Fruit fly (Drosophila melanogaster) whole organism, prepupa: ENCODE data around the gene CG5382.

Source experiments
- Blimp-1 ChIP-seq: fragments of 200-800 bp; sonication (Bioruptor generic); optimal IDR thresholded peaks from 3 replicates; lab custom pipeline; 2017; ENCODE audit warnings: missing biosample characterization, missing genetic modification characterization, mild to moderate bottlenecking, moderate library complexity, missing genetic modification reagents
- CG10669 ChIP-seq: fragments of 200-800 bp; sonication (Bioruptor generic); optimal IDR thresholded peaks from 3 replicates; lab custom pipeline; 2018; ENCODE audit warnings: missing biosample characterization, mild to moderate bottlenecking, missing genetic modification characterization, moderate library complexity
- CG11294 ChIP-seq: fragments of 200-800 bp; sonication (Bioruptor generic); IDR thresholded peaks from 2 replicates; pipeline ENCODE4 v1.3.6; 2022; ENCODE audit warnings: missing biosample characterization, missing genetic modification characterization
- CG11762 ChIP-seq: fragments of 200-800 bp; sonication (Bioruptor generic); optimal IDR thresholded peaks from 3 replicates; lab custom pipeline; 2016; ENCODE audit warnings: missing biosample characterization, missing genetic modification characterization; ENCODE audit not compliant: insufficient read depth
- CG11902 ChIP-seq: fragments of 200-800 bp; sonication (Bioruptor generic); optimal IDR thresholded peaks from 3 replicates; lab custom pipeline; 2016; ENCODE audit warnings: missing biosample characterization, missing genetic modification characterization
- CG15336 ChIP-seq: fragments of 200-800 bp; sonication (Bioruptor generic); IDR thresholded peaks from 2 replicates; pipeline ENCODE4 v1.3.6; 2022; ENCODE audit warnings: missing biosample characterization, missing genetic modification characterization
- CG1621 ChIP-seq: fragments of 200-800 bp; sonication (Bioruptor generic); optimal IDR thresholded peaks from 3 replicates; lab custom pipeline; 2018; ENCODE audit warnings: missing biosample characterization, mild to moderate bottlenecking, missing genetic modification characterization
- CG16779 ChIP-seq: fragments of 200-800 bp; sonication (Bioruptor generic); optimal IDR thresholded peaks from 3 replicates; lab custom pipeline; 2017; ENCODE audit warnings: missing biosample characterization, mild to moderate bottlenecking, missing genetic modification characterization
- CG3032 ChIP-seq: fragments of 200-800 bp; optimal IDR thresholded peaks from 2 replicates; lab custom pipeline; 2019; ENCODE audit warnings: missing biosample characterization, mild to moderate bottlenecking, missing genetic modification characterization, moderate library complexity
- CG31627 ChIP-seq: fragments of 200-800 bp; sonication (Bioruptor generic); optimal IDR thresholded peaks from 3 replicates; lab custom pipeline; 2016; ENCODE audit warnings: missing biosample characterization, missing genetic modification characterization
- CG32006 ChIP-seq: fragments of 200-800 bp; sonication (Bioruptor generic); optimal IDR thresholded peaks from 3 replicates; lab custom pipeline; 2017; ENCODE audit warnings: missing biosample characterization, mild to moderate bottlenecking, missing genetic modification characterization
- CG34406 ChIP-seq: fragments of 200-800 bp; sonication (Bioruptor generic); optimal IDR thresholded peaks from 3 replicates; lab custom pipeline; 2016; ENCODE audit warnings: missing biosample characterization, missing genetic modification characterization
- CG3919 ChIP-seq: fragments of 200-800 bp; sonication (Bioruptor generic); optimal IDR thresholded peaks from 3 replicates; lab custom pipeline; 2016; ENCODE audit warnings: missing biosample characterization, missing genetic modification characterization
- CG4318 ChIP-seq: fragments of 200-800 bp; sonication (Bioruptor generic); optimal IDR thresholded peaks from 3 replicates; lab custom pipeline; 2017; ENCODE audit warnings: missing biosample characterization, mild to moderate bottlenecking, missing genetic modification characterization
- CG6163 ChIP-seq: fragments of 200-800 bp; sonication (Bioruptor generic); IDR thresholded peaks from 3 replicates; pipeline ENCODE4 v1.3.6; 2022; ENCODE audit warnings: missing biosample characterization, missing genetic modification characterization
- CG6276 ChIP-seq: fragments of 200-800 bp; sonication (Bioruptor generic); optimal IDR thresholded peaks from 2 replicates; lab custom pipeline; 2017; ENCODE audit warnings: missing biosample characterization, mild to moderate bottlenecking, missing genetic modification characterization
- CG6792 ChIP-seq: fragments of 200-800 bp; sonication (Bioruptor generic); optimal IDR thresholded peaks from 3 replicates; lab custom pipeline; 2016; ENCODE audit warnings: missing biosample characterization, missing genetic modification characterization
- CG6854 ChIP-seq: fragments of 200-800 bp; sonication (Bioruptor generic); optimal IDR thresholded peaks from 2 replicates; lab custom pipeline; 2017; ENCODE audit warnings: missing biosample characterization, mild to moderate bottlenecking, missing genetic modification characterization
- CG7368 ChIP-seq: fragments of 200-800 bp; sonication (Bioruptor generic); optimal IDR thresholded peaks from 3 replicates; lab custom pipeline; 2016; ENCODE audit warnings: missing biosample characterization, missing genetic modification characterization
- CG8119 ChIP-seq: fragments of 200-800 bp; sonication (Bioruptor generic); IDR thresholded peaks from 3 replicates; pipeline ENCODE4 v1.3.6; 2022; ENCODE audit warnings: missing biosample characterization, missing genetic modification characterization
- CG8319 ChIP-seq: fragments of 200-800 bp; sonication (Bioruptor generic); optimal IDR thresholded peaks from 3 replicates; lab custom pipeline; 2016; ENCODE audit warnings: missing biosample characterization, missing genetic modification characterization
- CG8632 ChIP-seq: fragments of 200-800 bp; sonication (Bioruptor generic); optimal IDR thresholded peaks from 3 replicates; lab custom pipeline; 2016; ENCODE audit warnings: missing biosample characterization, missing genetic modification characterization
- CG9139 ChIP-seq: fragments of 200-800 bp; sonication (Bioruptor generic); optimal IDR thresholded peaks from 3 replicates; lab custom pipeline; 2017; ENCODE audit warnings: missing biosample characterization, mild to moderate bottlenecking, missing genetic modification characterization
- Eip75B ChIP-seq: fragments of 200-800 bp; sonication (Bioruptor generic); optimal IDR thresholded peaks from 3 replicates; lab custom pipeline; 2016; ENCODE audit warnings: missing biosample characterization, missing genetic modification characterization
- Ets96B ChIP-seq: fragments of 200-800 bp; optimal IDR thresholded peaks from 2 replicates; lab custom pipeline; 2019; ENCODE audit warnings: missing biosample characterization, mild to moderate bottlenecking, missing genetic modification characterization, moderate library complexity
- Gug ChIP-seq: fragments of 200-800 bp; sonication (Bioruptor generic); IDR thresholded peaks from 2 replicates; pipeline ENCODE4 v1.3.6; 2022; ENCODE audit warnings: missing biosample characterization, missing genetic modification characterization
- Hr39 ChIP-seq: fragments of 200-800 bp; sonication (Bioruptor generic); optimal IDR thresholded peaks from 2 replicates; lab custom pipeline; 2016; ENCODE audit warnings: missing biosample characterization, missing genetic modification characterization
- Lpt ChIP-seq: fragments of 200-800 bp; sonication (Bioruptor generic); optimal IDR thresholded peaks from 3 replicates; lab custom pipeline; 2016; ENCODE audit warnings: missing biosample characterization, missing genetic modification characterization
- Met ChIP-seq: fragments of 200-800 bp; sonication (Bioruptor generic); optimal IDR thresholded peaks from 3 replicates; lab custom pipeline; 2016; ENCODE audit warnings: missing biosample characterization, missing genetic modification characterization
- OdsH ChIP-seq: fragments of 200-800 bp; sonication (Bioruptor generic); optimal IDR thresholded peaks from 3 replicates; lab custom pipeline; 2016; ENCODE audit warnings: missing biosample characterization, missing genetic modification characterization
- Sox102F ChIP-seq: fragments of 200-800 bp; sonication (Bioruptor generic); optimal IDR thresholded peaks from 2 replicates; lab custom pipeline; 2016; ENCODE audit warnings: missing biosample characterization, mild to moderate bottlenecking, missing genetic modification characterization
- Sox14 ChIP-seq: fragments of 200-800 bp; sonication (Bioruptor generic); optimal IDR thresholded peaks from 3 replicates; lab custom pipeline; 2016; ENCODE audit warnings: missing biosample characterization, missing genetic modification characterization
- Sox15 ChIP-seq: fragments of 200-800 bp; sonication (Bioruptor generic); optimal IDR thresholded peaks from 3 replicates; lab custom pipeline; 2016; ENCODE audit warnings: missing biosample characterization, missing genetic modification characterization
- achi ChIP-seq: fragments of 200-800 bp; sonication (Bioruptor generic); optimal IDR thresholded peaks from 3 replicates; lab custom pipeline; 2016; ENCODE audit warnings: missing biosample characterization, missing genetic modification characterization
- acj6 ChIP-seq: fragments of 200-800 bp; sonication (Bioruptor generic); optimal IDR thresholded peaks from 3 replicates; lab custom pipeline; 2016; ENCODE audit warnings: missing biosample characterization, missing genetic modification characterization
- dac ChIP-seq: fragments of 200-800 bp; sonication (Bioruptor generic); optimal IDR thresholded peaks from 2 replicates; lab custom pipeline; 2017; ENCODE audit warnings: missing biosample characterization, mild to moderate bottlenecking, missing genetic modification characterization
- eg ChIP-seq: fragments of 200-800 bp; sonication (Bioruptor generic); IDR thresholded peaks from 3 replicates; pipeline ENCODE4 v1.3.6; 2022; ENCODE audit warnings: missing biosample characterization, missing genetic modification characterization
- esn ChIP-seq: fragments of 200-800 bp; sonication (Bioruptor generic); optimal IDR thresholded peaks from 2 replicates; lab custom pipeline; 2016; ENCODE audit warnings: missing biosample characterization, mild to moderate bottlenecking, missing genetic modification characterization, moderate library complexity
- fd85E ChIP-seq: fragments of 200-800 bp; sonication (Bioruptor generic); optimal IDR thresholded peaks from 3 replicates; lab custom pipeline; 2016; ENCODE audit warnings: missing biosample characterization, missing genetic modification characterization
- lz ChIP-seq: fragments of 200-800 bp; sonication (Bioruptor generic); optimal IDR thresholded peaks from 3 replicates; lab custom pipeline; 2016; ENCODE audit warnings: missing biosample characterization, missing genetic modification characterization
- net ChIP-seq: fragments of 200-800 bp; sonication (Bioruptor generic); optimal IDR thresholded peaks from 3 replicates; lab custom pipeline; 2016; ENCODE audit warnings: missing biosample characterization, missing genetic modification characterization
- salr ChIP-seq, 2 experiments: fragments of 200-800 bp; sonication (Bioruptor generic); optimal IDR thresholded peaks; 3 replicates each; lab custom pipeline; 2016 to 2018; ENCODE audit warnings: missing biosample characterization in 2 of 2, missing genetic modification characterization in 2 of 2, mild to moderate bottlenecking in 1 of 2
- spab ChIP-seq: fragments of 200-800 bp; sonication (Bioruptor generic); optimal IDR thresholded peaks from 2 replicates; lab custom pipeline; 2017; ENCODE audit warnings: missing biosample characterization, mild to moderate bottlenecking, missing genetic modification characterization, missing genetic modification reagents
- ss ChIP-seq, 2 experiments: fragments of 200-800 bp; sonication (Bioruptor generic); optimal IDR thresholded peaks; 2 replicates in 1 of 2; 3 replicates in 1 of 2; lab custom pipeline; 2017 to 2018; ENCODE audit warnings: mild to moderate bottlenecking in 2 of 2, missing biosample characterization in 2 of 2, missing genetic modification characterization in 2 of 2, moderate library complexity in 1 of 2
- svp ChIP-seq: fragments of 200-800 bp; sonication (Bioruptor generic); peaks from one replicate; lab custom pipeline; 2016; ENCODE audit warnings: missing biosample characterization, missing genetic modification characterization
- vri ChIP-seq: fragments of 200-800 bp; sonication (Bioruptor generic); optimal IDR thresholded peaks from 3 replicates; lab custom pipeline; 2016; ENCODE audit warnings: missing biosample characterization, mild to moderate bottlenecking, missing genetic modification characterization

CG5382 gene

DNA sequence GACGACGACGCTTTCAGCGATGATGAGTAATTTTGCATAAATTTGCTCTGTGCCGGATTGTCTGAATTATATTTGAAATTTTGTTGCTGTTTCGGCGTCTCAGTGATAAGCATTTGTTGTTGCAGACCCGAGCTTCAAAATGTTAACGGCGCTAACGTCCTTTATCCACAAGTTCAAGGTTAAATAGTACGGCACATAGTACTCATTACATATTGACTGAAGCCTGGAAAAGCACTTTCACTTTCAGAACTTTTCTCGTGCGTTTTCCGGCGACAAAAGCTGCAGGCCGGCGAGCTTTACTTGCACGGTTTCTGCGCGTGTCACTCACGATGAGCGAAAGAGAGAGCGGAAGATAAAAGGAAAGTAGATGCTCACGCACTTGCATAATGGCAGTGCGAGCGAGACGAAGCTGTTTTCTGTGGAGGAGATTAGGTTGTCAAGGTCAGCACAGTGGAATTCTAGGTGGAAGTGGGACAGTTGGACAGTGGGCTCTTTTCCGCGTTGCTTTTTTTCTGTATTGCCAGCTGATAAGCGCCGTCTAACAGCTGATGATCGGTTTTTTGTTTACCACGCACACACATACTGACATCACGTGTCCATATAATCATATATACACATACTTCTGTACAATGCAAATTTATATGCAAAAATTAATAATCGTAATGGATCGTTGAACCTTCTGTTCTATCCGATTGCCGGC, 2.4 kb upstream of the CG5382 start (continued):
- TF ChIP-seq CG34406 (GFP tag; lab: Kevin White, UChicago) (no peak), CG10669 (GFP tag; lab: Kevin White, UChicago) (no peak), CG8632 (no peak), Sox14 (GFP tag; lab: Kevin White, UChicago) (no peak), Ets96B (tag; lab: Kevin White, UChicago) (no peak), CG11762 (GFP tag; lab: Kevin White, UChicago) (peak; percentile 1), esn (GFP tag; lab: Kevin White, UChicago) (no peak), vri (GFP tag; lab: Kevin White, UChicago) (peak; percentile 83), CG7368 (no peak), CG6163 (peak; percentile 30; the same call in 2 of the 3 replicates), ss (GFP tag; optimal IDR thresholded peaks at IDR 0.05; lab: Kevin White, UChicago) (no peak), lz (GFP tag; lab: Kevin White, UChicago) (no peak), svp (GFP tag; lab: Kevin White, UChicago) (peak; percentile 83), acj6 (GFP tag; lab: Kevin White, UChicago) (no peak), CG11902 (GFP tag; lab: Kevin White, UChicago) (no peak), CG8319 (GFP tag; lab: Kevin White, UChicago) (no peak), Sox102F (GFP tag; lab: Kevin White, UChicago) (no peak), CG6276 (GFP tag; lab: Kevin White, UChicago) (no peak), CG8119 (no peak), CG9139 (GFP tag; lab: Kevin White, UChicago) (no peak), CG16779 (tag; lab: Kevin White, UChicago) (no peak), CG11294 (GFP tag; lab: Robert Waterston, UW) (no peak), spab (no peak), Blimp-1 (GFP tag; lab: Kevin White, UChicago) (peak; percentile 66), CG3919 (no peak), CG6792 (GFP tag; lab: Kevin White, UChicago) (no peak), OdsH (GFP tag; lab: Kevin White, UChicago) (no peak)
- TF ChIP-seq, all 60 proteins: peak for 8

DNA sequence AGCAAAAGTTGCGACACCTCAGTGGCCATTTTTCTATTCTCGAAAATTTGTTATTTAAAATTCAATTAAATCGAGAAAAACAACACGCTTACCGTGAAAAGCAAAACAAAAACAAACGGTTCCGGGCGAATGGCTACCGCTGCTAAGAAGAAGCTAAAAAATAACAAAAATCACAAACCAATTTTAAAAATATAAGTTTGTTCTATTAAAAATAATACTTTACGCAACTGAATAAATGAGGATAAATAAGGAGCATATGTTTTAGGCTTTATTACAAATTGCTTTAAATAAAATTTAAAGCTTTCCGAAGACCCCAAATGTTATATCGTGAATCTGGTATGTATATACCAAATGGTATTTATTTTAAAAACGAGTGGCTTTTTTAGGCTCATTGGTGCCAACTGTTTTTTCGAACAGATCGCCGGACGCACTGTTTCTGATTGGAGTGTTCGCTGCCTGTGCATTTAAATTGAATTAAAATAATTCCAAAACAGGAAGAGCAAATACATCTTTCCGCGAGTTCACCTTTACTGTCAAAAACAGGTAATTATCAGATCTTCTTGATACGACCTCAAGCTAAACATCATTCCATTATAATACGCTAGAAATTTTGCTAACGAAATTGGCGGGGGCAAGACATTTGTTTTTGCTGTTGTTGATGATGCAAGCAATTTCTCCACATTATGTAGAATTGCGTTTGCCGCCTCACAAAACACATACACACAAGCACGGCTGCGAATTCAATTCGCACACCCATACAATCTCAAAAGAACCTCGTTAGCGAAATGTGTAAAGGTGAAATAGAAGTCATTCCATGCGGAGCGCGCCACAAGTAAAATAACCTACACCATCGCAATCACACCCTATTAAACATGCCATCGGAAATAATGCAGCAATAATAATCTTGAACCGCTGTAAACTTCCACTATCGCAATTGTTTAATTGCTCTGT, 1.6 kb upstream of the CG5382 start, which contains the start of the genes Polr3F and PyK:
Polr3F (minus strand) TSS at position 248 of the 951 bp plus-strand sequence.
PyK (plus strand) TSS at position 411 of the 951 bp plus-strand sequence.
- TF ChIP-seq dac, result peak; percentile 30
- TF ChIP-seq CG6163, result peak; percentile 67; the same call in 2 of the 3 replicates
- peak; percentile 20 for TF ChIP-seq Hr39 (GFP tag; lab: Kevin White, UChicago)
- TF ChIP-seq OdsH (GFP tag; lab: Kevin White, UChicago), result peak; percentile 45
- no peak for TF ChIP-seq Sox15 (GFP tag; lab: Kevin White, UChicago)
- peak; percentile 58 for TF ChIP-seq CG15336 (GFP tag; lab: Robert Waterston, UW)
- no peak for TF ChIP-seq salr (GFP tag; optimal IDR thresholded peaks at IDR 0.05; lab: Kevin White, UChicago)
- TF ChIP-seq CG16779 (tag; lab: Kevin White, UChicago), result no peak
- TF ChIP-seq CG8319 (GFP tag; lab: Kevin White, UChicago), result no peak
- TF ChIP-seq Ets96B (tag; lab: Kevin White, UChicago), result peak; percentile 51
- peak; percentile 1 for TF ChIP-seq CG31627 (GFP tag; lab: Kevin White, UChicago)
- no peak for TF ChIP-seq CG4318 (GFP tag; lab: Kevin White, UChicago)
- TF ChIP-seq Eip75B, result peak; percentile 16
- TF ChIP-seq CG10669 (GFP tag; lab: Kevin White, UChicago), result peak; percentile 47
- TF ChIP-seq fd85E (GFP tag; lab: Kevin White, UChicago), result no peak
- peak; percentile 12 for TF ChIP-seq achi
- TF ChIP-seq CG32006, result peak; percentile 55
- no peak for TF ChIP-seq CG6854 (GFP tag; lab: Kevin White, UChicago)
- peak; percentile 52 for TF ChIP-seq CG1621 (tag; lab: Kevin White, UChicago)
- peak; percentile 48 for TF ChIP-seq vri (GFP tag; lab: Kevin White, UChicago)
- TF ChIP-seq Lpt (GFP tag; lab: Kevin White, UChicago), result no peak
- no peak for TF ChIP-seq net (GFP tag; lab: Kevin White, UChicago)
- no peak for TF ChIP-seq Gug
- peak; percentile 62; the same call in 2 of the 3 replicates for TF ChIP-seq CG8119
- peak; percentile 26 for TF ChIP-seq Met (GFP tag; lab: Kevin White, UChicago)
- peak; percentile 57 for TF ChIP-seq svp (GFP tag; lab: Kevin White, UChicago)
- no peak for TF ChIP-seq CG7368
- TF ChIP-seq CG3032 (tag; lab: Kevin White, UChicago), result peak; percentile 41
- peak; percentile 72 for TF ChIP-seq eg (GFP tag; lab: Robert Waterston, UW)
- no peak for TF ChIP-seq CG8632
